Worm (Caenorhabditis elegans) whole organism, midembryonic: ENCODE results near the gene T05H4.4.

Source experiments
- T22C8.4 ChIP-seq: fragments of 200-800 bp; sonication (Bioruptor generic); IDR thresholded peaks from 2 replicates; pipeline ENCODE4 v1.3.6; 2022; ENCODE audit warnings: missing genetic modification characterization, missing compliant biosample characterization
- cog-1 ChIP-seq: sonication (generic microtip); optimal IDR thresholded peaks from 2 replicates; lab custom pipeline; 2016; ENCODE audit warnings: missing genetic modification characterization, missing compliant biosample characterization
- flt-1 ChIP-seq: fragments of 200-800 bp; sonication (Bioruptor generic); IDR thresholded peaks from 2 replicates; pipeline ENCODE4 v1.3.6; 2022; ENCODE audit warnings: missing genetic modification characterization, missing compliant biosample characterization
- klf-2 ChIP-seq: fragments of 200-800 bp; sonication (Bioruptor generic); conservative IDR thresholded peaks from 2 replicates; pipeline ENCODE4 v1.3.6; 2022; ENCODE audit warnings: missing genetic modification reagents, missing genetic modification characterization, missing compliant biosample characterization
- med-1 ChIP-seq: sonication (generic microtip); optimal IDR thresholded peaks from 2 replicates; lab custom pipeline; 2017; ENCODE audit warnings: missing genetic modification characterization, mild to moderate bottlenecking, missing compliant biosample characterization, antibody characterized with exemption, missing genetic modification reagents; ENCODE audit not compliant: insufficient read depth
- ref-1 ChIP-seq: fragments of 200-800 bp; sonication (Bioruptor generic); conservative IDR thresholded peaks from 2 replicates; pipeline ENCODE4 v1.3.6; 2022; ENCODE audit warnings: missing genetic modification reagents, missing genetic modification characterization, missing compliant biosample characterization
- tab-1 ChIP-seq: fragments of 200-800 bp; sonication (Bioruptor generic); IDR thresholded peaks from 2 replicates; pipeline ENCODE4 v1.3.6; 2022; ENCODE audit warnings: missing genetic modification characterization, missing compliant biosample characterization
- ztf-23 ChIP-seq: fragments of 200-800 bp; sonication (Bioruptor generic); IDR thresholded peaks from 2 replicates; pipeline ENCODE4 v1.3.6; 2022; ENCODE audit warnings: missing genetic modification reagents, missing genetic modification characterization, missing compliant biosample characterization
- ztf-29 ChIP-seq: fragments of 200-800 bp; sonication (Bioruptor generic); IDR thresholded peaks from 2 replicates; pipeline ENCODE4 v1.3.6; 2022; ENCODE audit warnings: missing genetic modification reagents, missing genetic modification characterization, missing compliant biosample characterization

T05H4.4 gene

DNA sequence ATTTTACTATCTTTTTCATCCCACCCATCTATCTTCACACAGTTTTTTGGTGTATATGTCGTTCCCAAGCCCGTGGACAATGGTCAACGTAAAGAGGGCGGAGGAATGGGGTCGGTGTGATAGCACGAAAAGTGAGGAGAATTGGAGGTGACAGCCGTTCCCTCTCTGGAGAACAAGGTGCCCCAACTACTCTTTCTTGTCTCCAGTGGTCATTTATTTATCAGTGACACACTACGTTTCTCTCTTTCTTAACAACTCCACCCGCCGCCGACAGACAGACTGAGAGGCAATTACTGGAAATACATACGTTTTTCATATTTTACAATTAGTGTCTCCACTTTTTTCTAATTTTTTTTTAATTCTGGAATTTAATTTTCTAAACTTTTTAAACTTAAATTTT is 18.2 kb downstream of the T05H4.4 start:
- TF ChIP-seq ztf-29 (no peak), cog-1 (no peak), flt-1 (GFP tag; lab: Robert Waterston, UW) (no peak), tab-1 (no peak), med-1 (GFP tag; lab: Kevin White, UChicago) (no peak), ref-1 (GFP tag; lab: Robert Waterston, UW) (no peak), klf-2 (GFP tag; lab: Robert Waterston, UW) (no peak), T22C8.4 (GFP tag; lab: Robert Waterston, UW) (no peak), ztf-23 (no peak)

DNA sequence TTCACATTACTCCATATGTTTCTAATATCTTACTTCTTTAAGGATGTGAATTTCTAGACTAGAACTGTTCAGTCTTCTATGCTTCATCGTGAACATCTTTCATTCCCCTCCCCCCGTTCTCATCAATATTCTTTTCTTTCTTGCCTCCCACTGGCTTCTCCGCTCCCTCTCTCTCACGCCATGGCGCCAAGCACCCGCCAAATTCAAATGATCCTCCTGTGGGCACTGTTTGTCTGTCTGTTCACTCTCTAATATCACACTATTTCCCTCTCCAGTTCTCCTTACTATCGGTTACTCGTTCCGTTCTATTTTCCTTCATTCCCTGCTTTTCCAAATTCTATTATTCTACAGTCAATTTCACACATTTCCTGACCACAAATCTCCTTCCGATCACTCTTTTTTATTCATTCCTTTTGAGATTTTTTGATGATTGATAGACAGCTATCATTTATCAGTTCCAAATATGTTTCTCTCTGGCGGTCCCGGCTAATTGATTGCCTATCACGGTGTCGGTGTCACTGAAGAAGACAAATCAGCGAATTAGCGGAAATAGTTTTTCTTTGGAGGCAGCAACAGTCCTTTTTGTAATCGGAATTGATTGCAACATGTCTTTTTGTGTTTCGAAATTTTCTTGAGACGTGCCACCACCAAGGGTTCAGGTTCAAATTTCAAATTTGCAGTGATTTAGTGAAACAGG is 19.7 kb downstream of the T05H4.4 start:
- no peak for TF ChIP-seq flt-1 (GFP tag; lab: Robert Waterston, UW)
- TF ChIP-seq ztf-29: no peak
- no peak for TF ChIP-seq tab-1
- no peak for TF ChIP-seq cog-1
- no peak for TF ChIP-seq ztf-23
- no peak for TF ChIP-seq med-1 (GFP tag; lab: Kevin White, UChicago)
- TF ChIP-seq ref-1 (GFP tag; lab: Robert Waterston, UW): no peak
- no peak for TF ChIP-seq T22C8.4 (GFP tag; lab: Robert Waterston, UW)
- TF ChIP-seq klf-2 (GFP tag; lab: Robert Waterston, UW): no peak

ce11 chrV:6461250-6461649 is 22.5 kb downstream of the T05H4.4 start:
- TF ChIP-seq flt-1 (GFP tag; lab: Robert Waterston, UW): no peak
- TF ChIP-seq T22C8.4 (GFP tag; lab: Robert Waterston, UW): no peak

- TF ChIP-seq ref-1 (GFP tag; lab: Robert Waterston, UW) (no peak), T22C8.4 (GFP tag; lab: Robert Waterston, UW) (no peak), klf-2 (GFP tag; lab: Robert Waterston, UW) (no peak), flt-1 (GFP tag; lab: Robert Waterston, UW) (no peak), ztf-23 (no peak), ztf-29 (no peak), med-1 (GFP tag; lab: Kevin White, UChicago) (no peak), tab-1 (no peak), cog-1 (no peak)
Observed at ce11 chrV:6462606-6463005, 23.9 kb downstream of the T05H4.4 start.

DNA sequence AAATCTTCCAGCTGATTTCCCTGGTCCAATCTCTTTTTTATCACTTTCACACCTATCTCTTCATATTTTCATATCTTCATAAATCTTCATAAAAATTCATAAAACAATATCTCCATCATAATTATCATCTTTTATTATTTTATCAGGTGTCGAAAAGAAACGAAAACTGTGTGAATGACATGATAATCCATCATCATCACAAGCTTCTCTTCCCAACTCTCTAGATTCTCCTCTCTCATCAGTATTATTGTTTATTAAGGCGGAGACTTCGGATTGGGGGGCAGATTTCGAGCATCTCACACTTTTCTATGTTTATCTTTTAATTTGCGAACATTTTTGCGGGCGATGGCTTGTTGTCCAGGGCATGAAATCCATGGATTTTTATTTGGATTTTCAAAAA is 25.5 kb downstream of the T05H4.4 start:
- no peak for TF ChIP-seq cog-1
- TF ChIP-seq T22C8.4 (GFP tag; lab: Robert Waterston, UW): no peak
- no peak for TF ChIP-seq ztf-23
- no peak for TF ChIP-seq flt-1 (GFP tag; lab: Robert Waterston, UW)
- TF ChIP-seq med-1 (GFP tag; lab: Kevin White, UChicago): no peak
- TF ChIP-seq ref-1 (GFP tag; lab: Robert Waterston, UW): no peak

- TF ChIP-seq cog-1 (no peak), ref-1 (GFP tag; lab: Robert Waterston, UW) (no peak), T22C8.4 (GFP tag; lab: Robert Waterston, UW) (no peak), ztf-23 (no peak), tab-1 (no peak), klf-2 (GFP tag; lab: Robert Waterston, UW) (no peak), med-1 (GFP tag; lab: Kevin White, UChicago) (no peak), flt-1 (GFP tag; lab: Robert Waterston, UW) (no peak), ztf-29 (no peak)
Observed at ce11 chrV:6464765-6465164, 26.1 kb downstream of the T05H4.4 start, which contains the start of gene unc-83. TSS of gene unc-83 (plus strand) at chrV:6465065.

DNA sequence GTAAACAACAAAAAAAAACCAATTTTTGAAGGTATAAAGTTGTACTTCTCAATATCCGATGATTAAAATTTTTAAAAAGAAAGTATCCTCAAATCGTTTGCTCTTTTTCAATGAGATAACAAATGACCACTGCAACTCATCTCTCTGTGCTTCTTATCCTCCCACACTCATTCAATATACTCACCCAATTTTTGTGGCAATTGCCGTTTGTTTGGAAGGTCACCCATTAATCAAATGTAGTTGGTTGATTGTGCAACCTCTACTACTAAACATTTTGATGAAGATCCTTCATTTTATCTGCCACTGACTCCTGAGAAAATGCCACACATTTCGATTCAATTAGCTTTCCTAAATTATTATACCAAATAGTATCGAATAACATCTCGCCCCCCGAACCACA is 29.0 kb downstream of the T05H4.4 start:
- TF ChIP-seq cog-1: no peak
- no peak for TF ChIP-seq med-1 (GFP tag; lab: Kevin White, UChicago)
- no peak for TF ChIP-seq ref-1 (GFP tag; lab: Robert Waterston, UW)

ce11 chrV:6471208-6471607 is 32.5 kb downstream of the T05H4.4 start:
- TF ChIP-seq ztf-23 (no peak), ztf-29 (no peak), tab-1 (no peak), cog-1 (no peak), flt-1 (GFP tag; lab: Robert Waterston, UW) (no peak), T22C8.4 (GFP tag; lab: Robert Waterston, UW) (no peak), med-1 (GFP tag; lab: Kevin White, UChicago) (no peak), ref-1 (GFP tag; lab: Robert Waterston, UW) (no peak), klf-2 (GFP tag; lab: Robert Waterston, UW) (no peak)

DNA sequence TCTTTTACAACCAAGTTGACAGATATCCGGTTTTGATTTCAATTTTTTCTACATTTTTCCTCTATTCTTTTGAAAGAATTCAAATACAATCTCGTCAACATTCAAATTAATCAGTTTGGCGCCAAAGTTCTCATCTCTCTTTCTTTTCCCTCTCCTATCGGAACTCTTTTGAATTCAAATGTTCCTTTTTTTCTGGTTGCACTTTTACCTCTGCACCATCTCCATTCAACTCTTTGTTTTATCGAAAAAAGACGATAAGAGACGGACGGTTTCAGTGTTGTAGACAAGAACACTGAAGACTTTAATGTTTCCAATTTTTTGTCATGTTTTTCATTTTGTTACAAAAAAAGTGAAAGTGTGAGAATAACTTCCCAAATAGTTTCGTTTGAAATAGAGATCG is 37.3 kb downstream of the T05H4.4 start:
- TF ChIP-seq ztf-23 (no peak), ztf-29 (no peak), ref-1 (GFP tag; lab: Robert Waterston, UW) (no peak), klf-2 (GFP tag; lab: Robert Waterston, UW) (no peak), cog-1 (no peak), T22C8.4 (GFP tag; lab: Robert Waterston, UW) (no peak), tab-1 (no peak), med-1 (GFP tag; lab: Kevin White, UChicago) (no peak)

DNA sequence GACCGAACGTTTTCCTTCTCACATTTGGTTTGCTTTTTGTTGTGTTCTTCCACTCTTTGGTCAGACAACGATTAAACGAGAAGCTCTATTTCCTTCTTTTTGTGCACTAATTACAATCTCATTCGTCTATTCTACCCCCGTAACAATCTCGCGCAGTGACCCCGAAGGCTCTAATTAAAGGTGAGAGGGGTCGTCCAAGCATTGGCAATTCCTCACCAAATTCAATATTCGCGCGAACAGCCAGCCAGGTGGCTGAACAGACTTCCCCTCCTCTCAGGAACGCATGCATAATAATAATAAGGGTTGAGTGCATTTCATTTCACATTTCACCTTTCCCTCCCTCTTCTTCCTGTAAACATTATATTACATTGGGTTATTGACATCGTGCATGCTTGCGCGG is 46.4 kb downstream of the T05H4.4 start:
- TF ChIP-seq ztf-29 (no peak), flt-1 (GFP tag; lab: Robert Waterston, UW) (no peak), cog-1 (peak; percentile 12)

DNA sequence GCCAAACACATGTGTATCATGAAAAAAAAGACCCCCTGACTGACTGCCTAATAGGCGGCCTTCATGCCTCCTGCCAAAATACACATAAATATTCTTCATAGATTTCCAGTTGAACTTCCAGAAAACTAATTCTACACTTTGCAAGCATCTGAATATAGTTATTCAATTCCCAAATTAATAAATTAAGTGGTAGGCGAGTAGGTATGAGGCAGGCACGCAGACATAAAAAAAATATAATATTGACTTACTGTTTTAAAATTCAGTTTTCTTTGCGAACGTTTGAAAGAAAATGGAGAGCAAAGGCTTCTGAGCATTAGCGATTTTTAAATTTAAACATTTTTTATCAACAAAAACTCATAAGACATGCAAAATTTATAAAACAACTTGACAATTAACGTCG is 49.2 kb downstream of the T05H4.4 start:
- TF ChIP-seq med-1 (GFP tag; lab: Kevin White, UChicago): no peak
- TF ChIP-seq flt-1 (GFP tag; lab: Robert Waterston, UW): no peak
- TF ChIP-seq ztf-29: no peak
- TF ChIP-seq tab-1: no peak
- no peak for TF ChIP-seq ref-1 (GFP tag; lab: Robert Waterston, UW)
- no peak for TF ChIP-seq cog-1
- TF ChIP-seq T22C8.4 (GFP tag; lab: Robert Waterston, UW): no peak
- TF ChIP-seq klf-2 (GFP tag; lab: Robert Waterston, UW): no peak
- no peak for TF ChIP-seq ztf-23
